Worm (Caenorhabditis elegans) whole organism, L3 larva: Measurements from ENCODE around the gene ndub-5.
A peak's percentile ranks its signal among the peaks of the same experiment; 100 is the strongest.

Source experiments
- ZK546.5 ChIP-seq: sonication (generic microtip); optimal IDR thresholded peaks from 2 replicates; lab custom pipeline; 2017; ENCODE audit warnings: missing biosample characterization, missing genetic modification characterization
- ceh-28 ChIP-seq: fragments of 150-350 bp; optimal IDR thresholded peaks from 2 replicates; lab custom pipeline; 2014; ENCODE audit warnings: missing biosample characterization, missing genetic modification reagents, missing genetic modification characterization
- ceh-9 ChIP-seq: sonication (generic microtip); optimal IDR thresholded peaks from 2 replicates; lab custom pipeline; 2018; ENCODE audit warnings: missing biosample characterization, missing genetic modification characterization
- elt-3 ChIP-seq, 3 experiments: fragments of 150-350 bp in 1 of 3; sonication (generic microtip) in 2 of 3; optimal IDR thresholded peaks; 2 replicates in 2 of 3; 4 replicates in 1 of 3; lab custom pipeline; 2014 to 2017; ENCODE audit warnings: missing biosample characterization in 3 of 3, missing genetic modification characterization in 3 of 3
- lin-15B ChIP-seq: fragments of 150-350 bp; optimal IDR thresholded peaks from 2 replicates; lab custom pipeline; 2014; ENCODE audit warnings: missing biosample characterization, missing genetic modification characterization
- lin-39 ChIP-seq: fragments of 150-350 bp; optimal IDR thresholded peaks from 2 replicates; lab custom pipeline; 2018; ENCODE audit warnings: missing biosample characterization, missing genetic modification reagents, missing genetic modification characterization
- nhr-12 ChIP-seq: fragments of 150-350 bp; optimal IDR thresholded peaks from 2 replicates; lab custom pipeline; 2014; ENCODE audit warnings: missing biosample characterization, missing genetic modification characterization
- unc-62 ChIP-seq: fragments of 150-350 bp; sonication (generic microtip); optimal IDR thresholded peaks from 4 replicates; lab custom pipeline; 2014; ENCODE audit warnings: missing biosample characterization, missing genetic modification reagents, missing genetic modification characterization
- ztf-4 ChIP-seq: fragments of 150-350 bp; optimal IDR thresholded peaks from 2 replicates; lab custom pipeline; 2014; ENCODE audit warnings: missing biosample characterization, missing genetic modification characterization

- TF ChIP-seq ceh-9 (tag; lab: Kevin White, UChicago) = no peak
- no peak for TF ChIP-seq unc-62 (GFP tag; lab: Kevin White, UChicago)
- no peak for TF ChIP-seq ztf-4
- TF ChIP-seq elt-3 (tag; optimal IDR thresholded peaks at IDR 0.05; lab: Kevin White, UChicago) = no peak
- no peak for TF ChIP-seq nhr-12 (tag; lab: Kevin White, UChicago)
- peak; percentile 94 for TF ChIP-seq lin-39 (tag; lab: Kevin White, UChicago)
- peak; percentile 71 for TF ChIP-seq lin-15B (tag; lab: Kevin White, UChicago)
- TF ChIP-seq ceh-28 = no peak
- TF ChIP-seq ZK546.5 (tag; lab: Kevin White, UChicago) = no peak
Measured at ce11 chrII:5725094-5725493, 33.9 kb upstream of the ndub-5 start.
